Fruit fly (Drosophila melanogaster): ENCODE results near the gene Acsf3.

Gene Acsf3

DNA sequence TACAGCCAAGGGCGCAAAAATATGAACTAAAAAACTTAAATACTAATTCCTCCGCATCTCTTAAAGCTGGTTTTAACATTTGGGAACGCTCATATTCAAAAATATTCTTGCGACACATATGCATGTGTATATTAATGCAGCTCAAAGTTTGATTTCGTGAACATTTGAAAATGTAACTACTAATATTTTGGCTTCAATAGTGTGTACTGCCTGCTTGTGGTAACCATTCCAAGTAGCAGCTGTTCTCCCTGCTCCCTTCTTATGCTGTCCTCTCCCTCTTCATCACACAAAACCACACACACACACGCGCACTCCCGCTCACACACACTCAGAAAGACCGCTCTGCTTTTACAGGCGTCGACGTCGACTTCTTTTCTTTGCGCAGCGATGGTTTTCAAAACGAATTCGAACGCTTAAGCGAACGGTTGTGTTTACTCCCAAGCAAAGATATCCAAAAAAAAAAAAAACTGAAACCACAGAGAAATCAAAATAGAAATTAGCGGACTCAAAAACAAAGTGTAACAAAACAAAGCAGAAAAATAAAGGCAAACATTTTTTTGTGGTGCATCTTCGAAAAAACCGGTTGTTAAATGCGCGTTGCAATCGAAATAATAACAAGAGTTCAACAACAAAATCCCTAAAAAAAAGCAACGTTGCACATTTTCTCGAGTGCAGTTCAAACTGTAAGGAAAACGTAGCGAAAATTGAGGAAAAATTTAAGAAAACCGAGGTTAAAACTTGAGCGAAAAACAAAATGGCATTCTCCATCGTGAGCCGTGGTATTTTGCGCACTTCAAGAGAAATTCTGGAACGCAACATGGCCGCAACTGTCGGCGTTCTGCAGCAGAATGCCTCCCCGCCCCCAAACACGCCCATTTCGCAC is 8.4 kb downstream of the Acsf3 start, which contains the start of gene CBP (continued):
- TF ChIP-seq CG14050 (GFP tag; IDR thresholded peaks at IDR 0.05) (peak; percentile 93), Dip2 (GFP tag; IDR thresholded peaks at IDR 0.05) (peak; percentile 35; the same call in 1 of the 2 replicates), Jarid2 (GFP tag; optimal IDR thresholded peaks at IDR 0.05) (peak; percentile 87), Trl (optimal IDR thresholded peaks at IDR 0.05) (peak; percentile 42 to 63), Trl (GFP tag; optimal IDR thresholded peaks at IDR 0.05) (peak; percentile 98), CG7987 (GFP tag; optimal IDR thresholded peaks at IDR 0.05) (peak; percentile 94), D19A (tag; optimal IDR thresholded peaks at IDR 0.05) (peak; percentile 97), Hmr (GFP tag; optimal IDR thresholded peaks at IDR 0.05) (peak; percentile 97), CG8281 (tag; optimal IDR thresholded peaks at IDR 0.05) (peak; percentile 92), CG8290 (GFP tag; optimal IDR thresholded peaks at IDR 0.05) (peak; percentile 97), CG8290 (tag; optimal IDR thresholded peaks at IDR 0.05) (peak; percentile 94 to 98), CG4854 (GFP tag; optimal IDR thresholded peaks at IDR 0.05) (peak; percentile 95), pb (GFP tag; optimal IDR thresholded peaks at IDR 0.05) (peak; percentile 91), NC2α (GFP tag; optimal IDR thresholded peaks at IDR 0.05) (peak; percentile 96), E2f1 (GFP tag; IDR thresholded peaks at IDR 0.05) (peak; percentile 95), CG12071 (GFP tag; optimal IDR thresholded peaks at IDR 0.05) (peak; percentile 98), Dfd (GFP tag; optimal IDR thresholded peaks at IDR 0.05) (no peak), CG7963 (GFP tag; IDR thresholded peaks at IDR 0.05; ENCODE audit: partially characterized antibody) (no peak), CG7786 (GFP tag; optimal IDR thresholded peaks at IDR 0.05) (peak; percentile 97), Lpt (GFP tag; optimal IDR thresholded peaks at IDR 0.05) (no peak), esg (GFP tag; conservative IDR thresholded peaks at IDR 0.05) (peak; percentile 95), CG13894 (tag; optimal IDR thresholded peaks at IDR 0.05) (peak; percentile 93), CG32772 (GFP tag; IDR thresholded peaks at IDR 0.05) (peak; percentile 95), CG7357 (GFP tag; IDR thresholded peaks at IDR 0.05) (peak; percentile 90), H2.0 (GFP tag; IDR thresholded peaks at IDR 0.05) (peak; percentile 95), pfk (GFP tag; optimal IDR thresholded peaks at IDR 0.05) (peak; percentile 60), ranshi (GFP tag; IDR thresholded peaks at IDR 0.05) (peak; percentile 94), CG8924 (tag; optimal IDR thresholded peaks at IDR 0.05) (peak; percentile 99), dpn (GFP tag; optimal IDR thresholded peaks at IDR 0.05) (peak; percentile 97 to 98), prd (optimal IDR thresholded peaks at IDR 0.05) (no peak), prd (GFP tag; IDR thresholded peaks at IDR 0.05) (peak; percentile 97), HLHmδ (GFP tag; optimal IDR thresholded peaks at IDR 0.05) (no peak), Atf3 (GFP tag; optimal IDR thresholded peaks at IDR 0.05) (peak; percentile 96), dmrt99B (tag; optimal IDR thresholded peaks at IDR 0.05) (peak; percentile 99), Dip3 (GFP tag; optimal IDR thresholded peaks at IDR 0.05) (peak; percentile 91), YL-1 (GFP tag; optimal IDR thresholded peaks at IDR 0.05) (peak; percentile 96), Deaf1 (tag; optimal IDR thresholded peaks at IDR 0.05) (peak; percentile 85), Neu2 (GFP tag; optimal IDR thresholded peaks at IDR 0.05; ENCODE audit: borderline replicate concordance) (peak; percentile 92), CG7372 (GFP tag; IDR thresholded peaks at IDR 0.05) (peak; percentile 90), cwo (GFP tag; optimal IDR thresholded peaks at IDR 0.05) (peak; percentile 94), Lim3 (GFP tag; IDR thresholded peaks at IDR 0.05) (peak; percentile 89), ap (GFP tag; IDR thresholded peaks at IDR 0.05) (peak; percentile 93), CG3163 (GFP tag; optimal IDR thresholded peaks at IDR 0.05) (peak; percentile 88), Dp (GFP tag; optimal IDR thresholded peaks at IDR 0.05) (peak; percentile 26), D19B (GFP tag; optimal IDR thresholded peaks at IDR 0.05) (peak; percentile 86), CG5180 (GFP tag; optimal IDR thresholded peaks at IDR 0.05) (peak; percentile 91), hbn (GFP tag; IDR thresholded peaks at IDR 0.05; ENCODE audit: partially characterized antibody) (no peak), Ets65A (GFP tag) (peak; percentile 99), CG6254 (GFP tag; optimal IDR thresholded peaks at IDR 0.05) (peak; percentile 97), nerfin-1 (tag; optimal IDR thresholded peaks at IDR 0.05) (peak; percentile 96)
